Worm (Caenorhabditis elegans): Measurements from ENCODE around the gene tra-3.
"Not testable (repeated sequence)": the region's sequence is repeated elsewhere in the genome, so short reads cannot be mapped to it uniquely, and the experiment has no call there.

The tra-3 gene

ce11 chrIV:14427395-14427794 is 16.6 kb downstream of the tra-3 start, which contains the start of gene F55B11.5:
F55B11.5 (plus strand) TSS chrIV:14427695.
- TF ChIP-seq sptf-1 (tag; optimal IDR thresholded peaks at IDR 0.05); bed-3 (GFP tag; optimal IDR thresholded peaks at IDR 0.05); sem-2 (GFP tag; optimal IDR thresholded peaks at IDR 0.05): not testable (repeated sequence)

DNA sequence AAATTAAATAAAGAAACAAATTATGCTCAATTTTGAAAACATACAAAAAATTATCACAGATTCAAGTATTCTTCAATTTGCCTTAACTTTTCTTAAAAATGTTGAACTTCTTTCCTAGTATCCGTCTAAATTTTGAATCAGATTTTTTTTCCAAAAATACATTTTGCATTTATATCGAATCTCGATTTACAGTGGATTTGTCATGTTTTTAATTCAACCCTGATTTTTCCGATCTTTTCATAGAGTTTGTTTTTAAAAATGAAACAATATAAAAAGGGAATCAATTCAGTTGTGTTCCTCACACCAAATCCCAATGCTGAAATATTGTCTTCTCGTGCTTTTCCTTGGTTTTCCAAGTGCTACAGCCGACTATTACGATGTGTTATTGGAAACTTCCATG is 19.6 kb downstream of the tra-3 start, which contains the start of gene F55B11.3:
Gene F55B11.3 (plus strand): TSS at position 301 of the 400 bp plus-strand sequence.
- TF ChIP-seq ces-1 (GFP tag; optimal IDR thresholded peaks at IDR 0.05): no peak
- TF ChIP-seq mls-2 (tag; optimal IDR thresholded peaks at IDR 0.05): no peak
- TF ChIP-seq drap-1 (GFP tag; optimal IDR thresholded peaks at IDR 0.05): no peak

- TF ChIP-seq drap-1 (GFP tag; optimal IDR thresholded peaks at IDR 0.05) (no peak), nhr-76 (tag; optimal IDR thresholded peaks at IDR 0.05) (no peak), lin-13 (tag; optimal IDR thresholded peaks at IDR 0.05) (no peak), ham-2 (GFP tag; optimal IDR thresholded peaks at IDR 0.05) (no peak), mls-2 (tag; optimal IDR thresholded peaks at IDR 0.05) (no peak), nhr-12 (tag; optimal IDR thresholded peaks at IDR 0.05) (no peak), ceh-43 (GFP tag; optimal IDR thresholded peaks at IDR 0.05) (no peak), mep-1 (tag; optimal IDR thresholded peaks at IDR 0.05) (no peak)
Observed at ce11 chrIV:14423194-14423593, 20.8 kb downstream of the tra-3 start, which contains the start of gene F55B11.2. F55B11.2 (minus strand) TSS chrIV:14423294.

- TF ChIP-seq lin-32 (GFP tag; optimal IDR thresholded peaks at IDR 0.05): no peak
- no peak for TF ChIP-seq snpc-4 (tag; optimal IDR thresholded peaks at IDR 0.05)
- TF ChIP-seq nhr-76 (tag; optimal IDR thresholded peaks at IDR 0.05): no peak
- no peak for TF ChIP-seq ceh-83 (GFP tag; optimal IDR thresholded peaks at IDR 0.05)
- TF ChIP-seq sem-2 (GFP tag; optimal IDR thresholded peaks at IDR 0.05): no peak
- TF ChIP-seq lin-13 (tag; optimal IDR thresholded peaks at IDR 0.05): no peak
- TF ChIP-seq nhr-237 (tag; optimal IDR thresholded peaks at IDR 0.05): no peak
- no peak for TF ChIP-seq hlh-1 (tag; optimal IDR thresholded peaks at IDR 0.05)
- no peak for TF ChIP-seq ztf-11 (tag; optimal IDR thresholded peaks at IDR 0.05)
- no peak for TF ChIP-seq nhr-2 (tag; optimal IDR thresholded peaks at IDR 0.05)
- TF ChIP-seq nhr-28 (tag; optimal IDR thresholded peaks at IDR 0.05): no peak
- TF ChIP-seq blmp-1 (tag; optimal IDR thresholded peaks at IDR 0.05): no peak
- no peak for TF ChIP-seq elt-1 (tag; optimal IDR thresholded peaks at IDR 0.05; ENCODE audit: borderline replicate concordance, insufficient read depth)
- TF ChIP-seq elt-3 (tag; optimal IDR thresholded peaks at IDR 0.05): no peak
- no peak for TF ChIP-seq unc-39 (tag; optimal IDR thresholded peaks at IDR 0.05)
- no peak for TF ChIP-seq mls-2 (tag; optimal IDR thresholded peaks at IDR 0.05)
- no peak for TF ChIP-seq bed-3 (GFP tag; optimal IDR thresholded peaks at IDR 0.05)
- no peak for TF ChIP-seq ceh-43 (GFP tag; optimal IDR thresholded peaks at IDR 0.05)
- no peak for TF ChIP-seq ceh-39 (tag; optimal IDR thresholded peaks at IDR 0.05)
Observed at ce11 chrIV:14421938-14422337, 22.0 kb downstream of the tra-3 start, which contains the start of gene F55B11.7. F55B11.7 (minus strand) TSS chrIV:14422038.

- TF ChIP-seq unc-120 (tag; optimal IDR thresholded peaks at IDR 0.05; ENCODE audit: poor library complexity, severe bottlenecking) (no peak), snpc-4 (tag; optimal IDR thresholded peaks at IDR 0.05) (no peak), ces-1 (GFP tag; optimal IDR thresholded peaks at IDR 0.05) (no peak), unc-39 (tag; optimal IDR thresholded peaks at IDR 0.05) (no peak), nhr-76 (tag; optimal IDR thresholded peaks at IDR 0.05) (no peak), ham-2 (GFP tag; optimal IDR thresholded peaks at IDR 0.05) (no peak), pha-4 (tag; optimal IDR thresholded peaks at IDR 0.05) (no peak), tbx-8 (GFP tag; optimal IDR thresholded peaks at IDR 0.05) (no peak), mab-5 (tag; optimal IDR thresholded peaks at IDR 0.05) (no peak)
Observed at ce11 chrIV:14417128-14417527, 26.9 kb downstream of the tra-3 start, which contains the start of gene F55B11.6. F55B11.6 (minus strand) TSS chrIV:14417228.

ce11 chrIV:14414200-14414599 is 29.8 kb downstream of the tra-3 start:
- TF ChIP-seq mep-1 (tag; optimal IDR thresholded peaks at IDR 0.05) (no peak), lin-32 (GFP tag; optimal IDR thresholded peaks at IDR 0.05) (no peak), snpc-4 (tag; optimal IDR thresholded peaks at IDR 0.05) (no peak), lsy-2 (tag; optimal IDR thresholded peaks at IDR 0.05) (no peak), nhr-76 (tag; optimal IDR thresholded peaks at IDR 0.05) (no peak), drap-1 (GFP tag; optimal IDR thresholded peaks at IDR 0.05) (no peak), ztf-11 (tag; optimal IDR thresholded peaks at IDR 0.05) (no peak), cnd-1 (tag; optimal IDR thresholded peaks at IDR 0.05) (no peak)
